Fruit fly (Drosophila melanogaster): ENCODE data around the gene CstF50.

DNA sequence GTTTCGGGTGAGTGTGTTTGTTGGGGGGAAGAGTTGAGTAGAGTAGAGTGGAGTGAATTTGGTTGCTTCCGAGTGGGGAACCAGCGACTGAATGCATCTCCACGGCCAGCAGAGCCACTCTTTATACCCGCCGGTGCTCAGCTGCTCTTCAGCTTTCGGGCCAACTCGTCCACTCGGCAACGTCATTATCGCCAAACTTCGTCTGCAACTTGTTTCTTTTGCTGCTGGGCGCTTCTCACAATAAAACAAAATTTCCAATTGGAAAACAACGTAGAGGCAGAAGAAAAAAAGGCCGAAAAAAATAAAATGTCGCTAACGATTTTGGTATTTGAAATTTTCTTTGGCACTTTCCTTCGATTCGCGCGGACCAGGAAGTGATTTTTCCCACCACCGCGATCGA lies 27.9 kb upstream of the CstF50 start, which contains the start of gene CG2150:
- no peak for TF ChIP-seq CG8478 (optimal IDR thresholded peaks at IDR 0.05)
- TF ChIP-seq CTCF (optimal IDR thresholded peaks at IDR 0.05): no peak

All from S2 (cell line).